Worm (Caenorhabditis elegans) whole organism, early embryonic: Measurements from ENCODE around the gene C14C10.2.

ENCODE experiments used
- F13C5.2 ChIP-seq: sonication (generic microtip); optimal IDR thresholded peaks from 2 replicates; lab custom pipeline; 2017; ENCODE audit warnings: mild to moderate bottlenecking, missing genetic modification characterization, inconsistent platforms, missing compliant biosample characterization
- ama-1 ChIP-seq: fragments of 150-350 bp; optimal IDR thresholded peaks from 2 replicates; lab custom pipeline; 2014
- ceh-36 ChIP-seq: sonication (generic microtip); optimal IDR thresholded peaks from 2 replicates; lab custom pipeline; 2016; ENCODE audit warnings: missing genetic modification characterization, inconsistent platforms, missing compliant biosample characterization
- ets-7 ChIP-seq: sonication (generic microtip); optimal IDR thresholded peaks from 2 replicates; lab custom pipeline; 2016; ENCODE audit warnings: missing genotype, missing genetic modification characterization, missing compliant biosample characterization
- flt-1 ChIP-seq: fragments of 200-800 bp; sonication (Bioruptor generic); IDR thresholded peaks from 2 replicates; pipeline ENCODE4 v1.3.6; 2022; ENCODE audit warnings: missing genetic modification characterization, missing compliant biosample characterization
- hmbx-1 ChIP-seq: sonication (generic microtip); optimal IDR thresholded peaks from 2 replicates; lab custom pipeline; 2016; ENCODE audit warnings: mild to moderate bottlenecking, missing genetic modification characterization, missing compliant biosample characterization
- hnd-1 ChIP-seq: sonication (generic microtip); optimal IDR thresholded peaks from 2 replicates; lab custom pipeline; 2016; ENCODE audit warnings: missing genetic modification characterization, missing compliant biosample characterization
- pes-1 ChIP-seq: fragments of 200-800 bp; sonication (Bioruptor generic); IDR thresholded peaks from 2 replicates; pipeline ENCODE4 v1.3.6; 2022; ENCODE audit warnings: missing genetic modification reagents, missing genetic modification characterization, missing compliant biosample characterization
- scrt-1 ChIP-seq: fragments of 200-800 bp; sonication (Bioruptor generic); IDR thresholded peaks from 2 replicates; pipeline ENCODE4 v1.3.6; 2022; ENCODE audit warnings: missing genetic modification characterization, missing compliant biosample characterization
- sea-1 ChIP-seq: fragments of 200-800 bp; sonication (Bioruptor generic); conservative IDR thresholded peaks from 2 replicates; pipeline ENCODE4 v1.3.6; 2022; ENCODE audit warnings: missing genetic modification characterization, missing compliant biosample characterization
- tbx-37 ChIP-seq: fragments of 200-800 bp; sonication (Bioruptor generic); conservative IDR thresholded peaks from 2 replicates; pipeline ENCODE4 v1.3.6; 2022; ENCODE audit warnings: missing genetic modification reagents, missing genetic modification characterization, missing compliant biosample characterization

DNA sequence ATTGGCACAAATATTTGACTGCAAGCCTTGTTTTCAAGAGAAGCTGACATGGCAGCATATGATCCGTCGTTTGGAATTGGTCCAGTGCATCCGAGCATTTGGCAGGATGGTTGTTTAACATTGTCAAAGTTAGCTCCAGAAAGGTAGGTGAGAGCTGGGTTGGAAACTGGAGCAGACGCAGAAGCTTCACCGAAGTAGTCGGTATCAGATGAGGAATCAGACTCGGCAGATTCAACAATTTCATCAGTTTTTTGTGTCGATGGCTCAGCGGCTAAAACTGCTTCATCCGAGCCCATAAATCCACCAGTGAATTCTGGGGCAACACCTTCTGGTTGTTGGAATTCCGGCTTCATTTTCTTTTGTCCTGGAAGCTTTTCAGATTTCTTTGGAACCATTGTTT, 42.7 kb downstream of the C14C10.2 start:
- no peak for TF ChIP-seq hnd-1 (tag; lab: Kevin White, UChicago)
- no peak for TF ChIP-seq pes-1
- no peak for TF ChIP-seq sea-1 (GFP tag; lab: Robert Waterston, UW)
- no peak for TF ChIP-seq ama-1 (lab: Kevin White, UChicago)
- no peak for TF ChIP-seq ceh-36 (tag; lab: Kevin White, UChicago)
- TF ChIP-seq scrt-1 (GFP tag; lab: Robert Waterston, UW): no peak
- no peak for TF ChIP-seq flt-1 (GFP tag; lab: Robert Waterston, UW)
- TF ChIP-seq tbx-37 (GFP tag; lab: Robert Waterston, UW): no peak
- no peak for TF ChIP-seq ets-7
- no peak for TF ChIP-seq hmbx-1 (tag; lab: Kevin White, UChicago)
- no peak for TF ChIP-seq F13C5.2 (tag; lab: Kevin White, UChicago)
